Worm (Caenorhabditis elegans) whole organism, L4/young adult: Measurements from ENCODE around the gene grd-8.

Source experiments
- W03F9.2 ChIP-seq: fragments of 150-350 bp; optimal IDR thresholded peaks from 2 replicates; lab custom pipeline; 2014; ENCODE audit warnings: missing biosample characterization, missing genetic modification characterization
- dao-5 ChIP-seq: sonication (generic microtip); optimal IDR thresholded peaks from 2 replicates; lab custom pipeline; 2016; ENCODE audit warnings: missing genotype, missing genetic modification characterization, moderate library complexity, missing compliant biosample characterization
- him-1 ChIP-seq: sonication (generic microtip); optimal IDR thresholded peaks from 2 replicates; lab custom pipeline; 2016; ENCODE audit warnings: missing genotype, missing genetic modification reagents, missing genetic modification characterization, missing compliant biosample characterization

The grd-8 gene

DNA sequence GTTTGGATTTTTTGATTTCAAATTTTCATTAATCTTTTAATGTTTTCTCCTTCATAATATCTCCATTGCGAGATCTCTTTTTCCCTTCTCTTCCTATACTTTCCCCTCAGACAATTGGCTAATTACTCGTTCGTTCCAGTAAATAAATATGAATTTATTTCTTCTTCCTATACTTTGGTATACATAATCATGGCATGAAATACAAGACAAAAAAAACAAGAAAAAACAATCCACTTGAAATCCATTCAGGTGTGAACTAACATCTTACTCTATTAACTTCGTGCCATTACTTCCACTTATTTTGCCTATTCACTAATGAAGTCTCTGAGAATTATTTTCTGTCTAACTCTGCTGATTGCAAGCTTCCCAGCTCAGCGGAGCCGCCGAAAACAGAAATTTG is at the start of gene grd-8:
grd-8 (plus strand) TSS at position 301 of the 400 bp plus-strand sequence.
- TF ChIP-seq W03F9.2 (tag; lab: Kevin White, UChicago) (no peak), him-1 (tag; lab: Kevin White, UChicago) (no peak), dao-5 (tag; lab: Kevin White, UChicago) (no peak)

DNA sequence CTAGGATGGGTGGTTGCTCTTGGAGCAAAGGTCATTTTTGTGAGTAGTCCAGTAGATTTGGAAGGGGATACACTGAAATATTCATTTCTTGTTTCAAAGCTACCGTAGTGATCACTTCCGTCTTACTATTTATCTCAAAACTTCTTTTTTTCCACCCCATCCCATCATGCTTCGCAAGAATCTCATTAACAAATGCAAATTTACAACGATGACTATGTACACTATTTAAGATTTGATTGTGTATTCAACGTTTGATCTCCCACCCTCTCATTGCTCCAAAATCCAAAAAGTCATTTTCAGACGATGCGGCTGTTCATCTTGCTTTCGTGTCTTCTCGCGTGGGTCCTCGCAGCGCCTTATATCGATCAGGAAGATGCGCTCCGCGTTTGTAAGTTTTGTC is 49.3 kb upstream of the grd-8 start, which contains the start of gene flp-21:
flp-21 (plus strand) TSS at position 301 of the 400 bp plus-strand sequence.
- no peak for TF ChIP-seq him-1 (tag; lab: Kevin White, UChicago)

DNA sequence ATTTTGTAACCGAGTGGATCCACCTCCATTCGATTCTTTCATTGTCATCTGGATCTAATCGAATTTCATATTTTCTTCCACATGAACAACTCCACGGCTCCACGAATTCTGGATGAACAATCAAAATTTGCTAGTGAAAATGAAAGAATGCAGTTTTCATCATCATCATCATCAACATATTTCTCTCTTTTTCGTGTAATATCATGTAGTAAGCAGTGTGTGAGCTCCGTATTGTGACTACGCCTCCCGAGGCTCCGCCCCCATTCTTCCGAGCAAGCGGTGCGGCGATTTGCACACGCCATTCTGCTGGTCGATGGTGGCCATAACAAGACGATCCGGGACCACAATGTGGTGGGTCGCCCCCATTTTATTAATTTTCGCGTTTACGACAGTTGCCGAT is 44.2 kb upstream of the grd-8 start, which contains the start of gene ZK742.7:
ZK742.7 (plus strand) TSS at position 301 of the 400 bp plus-strand sequence.
- TF ChIP-seq W03F9.2 (tag; lab: Kevin White, UChicago), result no peak

DNA sequence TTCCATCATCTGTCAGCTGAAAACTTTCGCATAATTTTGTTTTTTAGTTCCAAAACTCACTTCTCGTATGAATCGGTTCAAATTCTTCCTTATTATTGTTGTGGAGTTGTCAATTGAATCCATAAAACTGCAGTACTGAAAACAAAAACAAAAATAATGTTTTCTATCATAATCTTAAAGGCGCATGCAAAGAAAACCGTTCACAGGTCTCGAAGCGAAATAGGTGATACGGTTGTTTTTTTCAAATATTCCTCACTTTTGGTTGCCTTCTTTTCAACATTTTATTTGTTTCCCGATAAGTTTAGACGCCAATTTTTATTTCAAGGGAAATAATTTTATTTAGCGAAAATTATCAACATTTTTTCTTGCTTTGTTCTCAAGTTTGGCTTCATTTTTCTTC is 38.8 kb upstream of the grd-8 start:
- TF ChIP-seq dao-5 (tag; lab: Kevin White, UChicago) (no peak), him-1 (tag; lab: Kevin White, UChicago) (no peak), W03F9.2 (tag; lab: Kevin White, UChicago) (no peak)

DNA sequence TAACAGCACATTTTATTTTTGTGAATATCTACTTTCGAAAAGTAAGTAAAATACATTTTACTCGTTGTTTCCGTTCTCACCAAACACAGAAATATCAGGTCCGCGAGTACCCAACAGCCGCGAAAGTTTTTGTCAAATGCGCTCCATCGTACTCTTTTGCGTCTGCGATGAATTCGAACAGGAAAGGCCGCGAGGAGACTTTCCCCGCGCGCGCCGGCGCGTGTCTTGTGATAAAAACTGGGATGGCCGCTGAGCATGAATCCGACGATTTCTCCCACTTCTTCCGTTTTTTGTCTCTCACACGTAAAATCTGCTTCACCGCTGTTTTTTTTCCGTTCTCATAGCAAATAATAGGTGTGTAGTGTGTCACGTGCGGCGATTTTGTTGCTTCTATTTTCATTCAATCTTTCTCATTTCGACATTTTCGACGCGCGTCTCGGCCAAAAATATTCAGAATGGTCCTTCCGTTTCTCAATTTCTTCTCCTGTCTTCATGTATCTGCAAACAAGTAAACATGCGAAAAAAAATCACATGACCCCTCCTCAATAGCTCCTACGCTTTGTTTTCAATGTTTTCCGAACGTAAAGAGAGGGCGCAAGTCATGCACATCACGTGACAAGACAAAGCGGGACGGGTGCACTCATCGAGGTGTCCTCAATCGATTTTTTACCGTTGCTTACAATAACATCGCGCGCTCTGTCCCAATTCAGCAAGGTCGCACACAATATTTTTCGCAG is 38.1 kb upstream of the grd-8 start, which contains the start of gene uvs-1:
uvs-1 (minus strand) TSS at position 145 of the 737 bp plus-strand sequence.
- no peak for TF ChIP-seq dao-5 (tag; lab: Kevin White, UChicago)
- no peak for TF ChIP-seq him-1 (tag; lab: Kevin White, UChicago)
- TF ChIP-seq W03F9.2 (tag; lab: Kevin White, UChicago), result no peak

DNA sequence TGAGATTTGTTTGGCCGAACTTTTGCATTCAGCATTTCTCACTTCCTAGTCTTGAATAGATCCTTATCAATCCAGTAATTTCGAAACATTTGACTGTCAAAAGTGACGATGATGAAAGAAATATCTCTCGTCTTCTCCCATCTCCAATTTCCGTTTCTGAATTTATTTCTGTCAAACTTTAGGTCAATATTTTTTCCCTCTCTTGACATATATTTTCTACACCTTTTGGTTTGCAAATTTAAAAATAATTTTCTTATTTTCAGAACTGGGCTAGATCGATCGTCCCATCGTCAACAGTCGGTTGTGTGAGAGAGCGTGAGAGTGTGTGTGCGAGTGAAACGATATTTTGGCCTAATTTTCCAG is 37.5 kb upstream of the grd-8 start, which contains the start of gene xpo-1:
xpo-1 (plus strand) TSS at position 264 of the 363 bp plus-strand sequence.
- TF ChIP-seq him-1 (tag; lab: Kevin White, UChicago) (no peak), dao-5 (tag; lab: Kevin White, UChicago) (no peak), W03F9.2 (tag; lab: Kevin White, UChicago) (no peak)

DNA sequence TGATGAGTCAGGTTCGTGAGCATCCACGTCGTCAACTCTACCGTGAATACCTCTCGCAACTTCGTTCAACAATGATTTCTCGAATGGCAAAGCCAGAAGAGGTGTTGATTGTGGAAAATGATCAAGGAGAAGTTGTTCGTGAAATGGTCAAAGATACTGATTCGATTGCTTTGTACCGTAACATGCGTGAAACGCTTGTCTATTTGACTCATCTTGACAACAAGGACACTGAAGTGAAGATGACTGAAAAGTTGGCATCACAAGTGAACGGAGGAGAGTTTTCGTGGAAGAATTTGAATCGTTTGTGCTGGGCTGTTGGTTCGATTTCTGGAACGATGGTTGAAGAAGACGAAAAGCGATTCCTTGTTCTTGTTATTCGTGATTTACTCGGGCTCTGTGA is 35.7 kb upstream of the grd-8 start:
- TF ChIP-seq W03F9.2 (tag; lab: Kevin White, UChicago) (no peak), dao-5 (tag; lab: Kevin White, UChicago) (no peak), him-1 (tag; lab: Kevin White, UChicago) (no peak)

DNA sequence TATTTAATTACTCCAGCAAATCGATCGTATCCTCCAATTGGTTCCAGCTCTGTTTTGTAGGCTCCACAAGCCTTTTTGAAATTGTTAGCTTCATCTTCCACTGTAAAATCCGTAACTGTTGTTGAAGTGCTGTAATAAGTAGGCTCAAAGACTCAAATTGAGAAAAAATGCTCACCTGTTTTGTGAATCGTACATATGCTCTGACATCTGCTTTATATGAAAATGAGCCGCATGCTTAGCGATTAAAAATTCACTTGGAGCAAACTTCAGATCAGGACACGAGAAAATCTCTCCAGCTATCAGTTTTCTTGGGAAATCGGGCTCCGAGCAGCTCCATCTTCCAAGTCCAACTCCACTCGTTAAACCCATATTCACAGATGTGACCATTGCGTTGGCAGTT is 33.9 kb upstream of the grd-8 start:
- TF ChIP-seq him-1 (tag; lab: Kevin White, UChicago), result no peak

DNA sequence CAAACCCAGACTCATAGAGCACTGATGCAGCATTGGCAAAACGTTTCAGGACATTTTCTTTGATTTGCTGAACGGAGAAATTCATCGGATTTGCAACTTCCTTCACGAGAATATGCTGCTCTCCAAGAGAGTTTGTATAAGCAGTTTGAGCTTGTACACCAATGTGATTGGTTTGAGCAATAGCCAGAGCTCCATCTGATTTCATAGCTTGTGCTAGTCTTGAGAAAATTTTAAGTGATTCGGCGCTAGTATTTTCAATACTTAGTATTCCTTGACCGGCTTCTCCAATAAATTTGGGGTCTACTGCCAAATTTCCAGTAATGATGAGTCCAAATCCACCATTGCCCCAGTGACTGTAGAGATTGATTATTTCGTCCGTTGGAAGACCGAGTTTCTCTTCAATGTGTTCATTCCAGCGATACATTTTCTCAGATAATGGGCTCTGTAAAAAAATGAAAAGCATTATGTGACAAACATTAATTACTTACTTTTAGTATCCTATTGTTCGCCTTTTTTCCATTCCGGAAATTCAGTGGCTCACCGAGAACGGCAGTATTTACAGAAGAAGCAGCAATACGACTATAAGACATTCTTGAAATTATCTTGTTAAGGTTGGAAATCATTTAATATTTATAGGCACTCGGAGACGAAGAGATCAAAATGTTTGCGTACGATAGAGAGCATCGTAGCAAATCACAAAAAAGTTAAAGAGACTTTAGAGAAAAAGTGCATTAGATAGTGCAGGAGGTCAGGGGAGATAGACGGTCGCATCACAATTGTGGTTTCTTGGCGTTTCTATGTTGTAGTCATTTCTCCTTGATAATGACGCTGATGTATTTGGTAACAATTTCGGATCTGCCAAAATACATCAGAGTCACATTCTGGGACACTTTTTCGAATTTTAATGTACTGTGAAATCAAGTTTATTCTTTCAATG is 32.7 kb upstream of the grd-8 start, which contains the start of gene ZK742.3:
ZK742.3 (minus strand) TSS at position 593 of the 937 bp plus-strand sequence.
- TF ChIP-seq him-1 (tag; lab: Kevin White, UChicago) (no peak), dao-5 (tag; lab: Kevin White, UChicago) (no peak), W03F9.2 (tag; lab: Kevin White, UChicago) (no peak)

DNA sequence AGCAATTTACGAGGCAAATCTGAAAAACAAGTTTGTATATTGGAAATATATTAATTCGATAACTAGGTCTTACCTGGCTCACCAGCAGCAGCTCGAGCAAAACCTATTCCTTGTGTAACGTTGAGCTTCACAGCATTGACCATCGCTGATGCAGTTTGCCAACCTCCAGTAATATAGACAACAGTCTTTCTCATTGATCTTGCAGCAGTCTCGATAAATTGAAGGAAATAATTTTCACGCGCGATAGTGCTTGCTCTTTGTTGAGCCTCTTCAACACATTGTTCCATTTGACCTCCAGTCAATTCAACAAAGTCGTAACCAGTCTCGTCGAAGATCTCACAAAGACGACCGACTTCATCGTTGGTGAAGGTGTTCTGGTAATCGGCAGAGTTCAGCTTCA is 31.7 kb upstream of the grd-8 start:
- TF ChIP-seq dao-5 (tag; lab: Kevin White, UChicago) (no peak), W03F9.2 (tag; lab: Kevin White, UChicago) (no peak), him-1 (tag; lab: Kevin White, UChicago) (no peak)

DNA sequence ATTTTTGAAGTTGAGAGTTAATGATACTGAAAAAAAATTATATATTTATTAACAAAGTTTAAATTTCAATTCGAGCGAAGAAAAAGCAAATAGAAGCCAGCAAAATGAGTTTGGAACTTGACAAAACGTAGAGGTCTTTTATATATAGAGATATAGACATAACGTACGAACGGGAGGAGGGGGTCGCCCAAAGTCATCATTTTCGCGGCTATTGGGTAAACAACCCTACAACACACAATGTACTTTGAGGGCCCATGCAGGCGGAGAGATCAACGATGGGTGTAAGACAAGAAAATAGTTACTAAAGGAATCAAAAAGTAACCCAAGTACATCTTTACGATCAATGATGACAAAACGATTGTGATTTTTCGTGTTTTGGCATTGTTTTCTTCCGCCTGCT is 30.6 kb upstream of the grd-8 start, which contains the start of gene ZK742.4:
ZK742.4 (minus strand) TSS at position 35 of the 400 bp plus-strand sequence.
- TF ChIP-seq W03F9.2 (tag; lab: Kevin White, UChicago) (no peak), him-1 (tag; lab: Kevin White, UChicago) (no peak), dao-5 (tag; lab: Kevin White, UChicago) (no peak)

DNA sequence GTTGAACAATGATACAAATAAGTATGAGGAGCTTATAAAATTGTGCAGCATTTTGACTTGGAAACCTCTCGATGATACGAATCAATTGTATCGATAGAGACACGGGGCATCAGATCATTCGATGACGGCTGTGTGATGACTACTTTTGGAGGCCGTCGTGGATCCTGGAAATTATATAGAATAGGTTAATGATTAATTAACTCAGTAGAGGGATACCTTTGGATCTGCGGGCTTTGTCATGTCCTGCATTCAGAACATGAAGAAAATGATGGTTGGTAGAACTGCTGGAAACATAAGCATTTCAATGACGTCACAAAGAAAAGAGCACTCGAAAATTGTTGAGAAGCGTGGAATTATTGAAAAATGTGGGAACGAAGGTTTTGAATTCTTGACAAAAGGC is 27.7 kb upstream of the grd-8 start, which contains the start of gene ZK742.6:
ZK742.6 (minus strand) TSS at position 342 of the 400 bp plus-strand sequence.
- no peak for TF ChIP-seq W03F9.2 (tag; lab: Kevin White, UChicago)
- no peak for TF ChIP-seq him-1 (tag; lab: Kevin White, UChicago)
- no peak for TF ChIP-seq dao-5 (tag; lab: Kevin White, UChicago)

DNA sequence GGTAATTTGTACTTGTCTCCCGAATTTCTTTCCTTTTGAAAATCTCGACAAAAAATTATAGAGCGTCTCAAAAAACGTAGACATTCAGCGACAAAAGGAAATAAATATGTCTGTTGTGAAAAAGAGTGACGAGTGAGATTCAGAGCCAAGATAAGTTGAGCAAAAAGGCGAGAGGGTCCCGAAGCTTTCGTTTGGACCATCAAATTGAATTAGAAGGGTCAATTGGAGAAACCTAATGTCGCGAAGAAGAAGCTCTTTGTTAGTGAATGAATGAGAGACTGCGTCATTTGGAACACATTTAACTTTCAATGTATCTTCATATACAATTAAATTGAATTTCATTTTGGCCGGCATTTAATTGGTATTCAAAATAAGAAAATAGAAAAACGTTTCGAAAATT is 25.8 kb upstream of the grd-8 start:
- TF ChIP-seq him-1 (tag; lab: Kevin White, UChicago) (no peak), dao-5 (tag; lab: Kevin White, UChicago) (no peak)
